Worm (Caenorhabditis elegans) whole organism, L4 larva: Measurements from ENCODE around the gene lim-6.

Experiments
- F26F4.8 ChIP-seq: fragments of 200-800 bp; sonication (Bioruptor generic); conservative IDR thresholded peaks from 2 replicates; pipeline ENCODE4 v1.3.6; 2022; ENCODE audit warnings: missing genetic modification characterization, missing compliant biosample characterization
- R02D3.7 ChIP-seq: fragments of 150-350 bp; sonication (generic microtip); optimal IDR thresholded peaks from 3 replicates; lab custom pipeline; 2014; ENCODE audit warnings: missing biosample characterization, missing genetic modification characterization
- Y48G9A.11 ChIP-seq: fragments of 200-800 bp; sonication (Bioruptor generic); IDR thresholded peaks from 2 replicates; pipeline ENCODE4 v1.3.6; 2022; ENCODE audit warnings: missing genetic modification reagents, missing genetic modification characterization, missing compliant biosample characterization
- Y75B8A.6 ChIP-seq: fragments of 200-800 bp; sonication (Bioruptor generic); IDR thresholded peaks from 2 replicates; pipeline ENCODE4 v1.3.6; 2022; ENCODE audit warnings: missing genetic modification reagents, missing genetic modification characterization, missing compliant biosample characterization
- ZK337.2 ChIP-seq: fragments of 200-800 bp; sonication (Bioruptor generic); IDR thresholded peaks from 2 replicates; pipeline ENCODE4 v1.3.6; 2022; ENCODE audit warnings: missing genetic modification reagents, missing genetic modification characterization, missing compliant biosample characterization
- aha-1 ChIP-seq: fragments of 150-350 bp; peaks from one replicate; lab custom pipeline; 2014; ENCODE audit warnings: missing biosample characterization, missing genetic modification characterization
- arid-1 ChIP-seq: fragments of 200-800 bp; sonication (Bioruptor generic); conservative IDR thresholded peaks from 2 replicates; pipeline ENCODE4 v1.3.6; 2022; ENCODE audit warnings: missing genetic modification reagents, missing genetic modification characterization, missing compliant biosample characterization
- ceh-32 ChIP-seq: sonication (generic microtip); optimal IDR thresholded peaks from 2 replicates; lab custom pipeline; 2016; ENCODE audit warnings: mild to moderate bottlenecking, missing genetic modification characterization, missing compliant biosample characterization; ENCODE audit not compliant: poor library complexity
- ceh-62 ChIP-seq: sonication (generic microtip); optimal IDR thresholded peaks from 2 replicates; lab custom pipeline; 2017; ENCODE audit warnings: missing biosample characterization, missing genetic modification characterization
- ces-1 ChIP-seq: fragments of 150-350 bp; sonication (generic microtip); optimal IDR thresholded peaks from 4 replicates; lab custom pipeline; 2014; ENCODE audit warnings: missing biosample characterization, missing genetic modification reagents, missing genetic modification characterization
- daf-16 ChIP-seq, 3 experiments: sonication (generic microtip); optimal IDR thresholded peaks; 2 replicates each; lab custom pipeline; 2016 to 2017; ENCODE audit warnings: missing genetic modification characterization in 3 of 3, missing genetic modification reagents in 3 of 3, mild to moderate bottlenecking in 2 of 3, missing compliant biosample characterization in 2 of 3, missing biosample characterization in 1 of 3, moderate library complexity in 1 of 3
- daf-19 ChIP-seq: fragments of 200-800 bp; sonication (Bioruptor generic); conservative IDR thresholded peaks from 2 replicates; pipeline ENCODE4 v1.3.6; 2022; ENCODE audit warnings: missing genetic modification characterization, missing compliant biosample characterization
- daf-8 ChIP-seq: fragments of 200-800 bp; sonication (Bioruptor generic); IDR thresholded peaks from 2 replicates; pipeline ENCODE4 v1.3.6; 2022; ENCODE audit warnings: missing genetic modification characterization, missing compliant biosample characterization
- dmd-9 ChIP-seq: fragments of 200-800 bp; sonication (Bioruptor generic); IDR thresholded peaks from 2 replicates; pipeline ENCODE4 v1.3.6; 2022; ENCODE audit warnings: missing genetic modification reagents, missing genetic modification characterization, missing compliant biosample characterization
- dve-1 ChIP-seq: sonication (generic microtip); optimal IDR thresholded peaks from 2 replicates; lab custom pipeline; 2017; ENCODE audit warnings: antibody characterized with exemption, mild to moderate bottlenecking, missing genetic modification characterization, missing compliant biosample characterization; ENCODE audit not compliant: insufficient read depth
- egl-27 ChIP-seq: sonication (generic microtip); optimal IDR thresholded peaks from 3 replicates; lab custom pipeline; 2017; ENCODE audit warnings: missing biosample characterization, missing genetic modification reagents, missing genetic modification characterization
- gei-8 ChIP-seq: fragments of 200-800 bp; sonication (Bioruptor generic); optimal IDR thresholded peaks from 2 replicates; lab custom pipeline; 2018; ENCODE audit warnings: mild to moderate bottlenecking, missing genetic modification characterization, missing compliant biosample characterization
- hif-1 ChIP-seq, 2 experiments: sonication (generic microtip); optimal IDR thresholded peaks; 2 replicates each; lab custom pipeline; 2016 to 2017; ENCODE audit warnings: missing compliant biosample characterization in 2 of 2, missing genetic modification characterization in 2 of 2, missing genetic modification reagents in 2 of 2, missing genotype in 2 of 2, mild to moderate bottlenecking in 1 of 2
- hlh-11 ChIP-seq: fragments of 200-800 bp; sonication (Bioruptor generic); optimal IDR thresholded peaks from 2 replicates; lab custom pipeline; 2018; ENCODE audit warnings: mild to moderate bottlenecking, missing genetic modification characterization, missing compliant biosample characterization
- hlh-30 ChIP-seq: sonication (generic microtip); optimal IDR thresholded peaks from 2 replicates; lab custom pipeline; 2017; ENCODE audit warnings: antibody characterized with exemption, mild to moderate bottlenecking, missing genetic modification characterization, missing compliant biosample characterization; ENCODE audit not compliant: insufficient read depth
- hmg-1.1 ChIP-seq: fragments of 200-800 bp; sonication (Bioruptor generic); IDR thresholded peaks from 2 replicates; pipeline ENCODE4 v1.3.6; 2022; ENCODE audit warnings: missing genetic modification reagents, missing genetic modification characterization, missing compliant biosample characterization
- lin-29 ChIP-seq: fragments of 200-800 bp; sonication (Bioruptor generic); IDR thresholded peaks from 2 replicates; pipeline ENCODE4 v1.3.6; 2022; ENCODE audit warnings: missing genetic modification reagents, missing genetic modification characterization, missing compliant biosample characterization
- lsy-2 ChIP-seq, 2 experiments: fragments of 150-350 bp in 1 of 2; sonication (generic microtip) in 1 of 2; optimal IDR thresholded peaks; 2 replicates each; lab custom pipeline; 2014 to 2017; ENCODE audit warnings: missing biosample characterization in 2 of 2, missing genetic modification characterization in 2 of 2
- mdl-1 ChIP-seq, 2 experiments: fragments of 150-350 bp in 1 of 2; sonication (generic microtip) in 1 of 2; optimal IDR thresholded peaks; 2 replicates each; lab custom pipeline; 2014 to 2017; ENCODE audit warnings: missing biosample characterization in 2 of 2, missing genetic modification characterization in 2 of 2
- mep-1 ChIP-seq: fragments of 150-350 bp; sonication (generic microtip); optimal IDR thresholded peaks from 3 replicates; lab custom pipeline; 2014; ENCODE audit warnings: missing biosample characterization, missing genetic modification characterization
- mxl-2 ChIP-seq: fragments of 200-800 bp; sonication (Bioruptor generic); conservative IDR thresholded peaks from 2 replicates; pipeline ENCODE4 v1.3.6; 2022; ENCODE audit warnings: missing genetic modification reagents, missing genetic modification characterization, missing compliant biosample characterization
- mxl-3 ChIP-seq: fragments of 200-800 bp; sonication (Bioruptor generic); optimal IDR thresholded peaks from 2 replicates; lab custom pipeline; 2018; ENCODE audit warnings: mild to moderate bottlenecking, missing genetic modification characterization, missing compliant biosample characterization
- nhr-25 ChIP-seq: sonication (generic microtip); optimal IDR thresholded peaks from 2 replicates; lab custom pipeline; 2017; ENCODE audit warnings: missing genetic modification characterization, mild to moderate bottlenecking, missing compliant biosample characterization, antibody characterized with exemption, moderate library complexity, borderline replicate concordance; ENCODE audit not compliant: insufficient read depth
- nhr-28 ChIP-seq: fragments of 150-350 bp; optimal IDR thresholded peaks from 2 replicates; lab custom pipeline; 2014; ENCODE audit warnings: missing biosample characterization, missing genetic modification characterization
- nhr-41 ChIP-seq: fragments of 200-800 bp; sonication (Bioruptor generic); IDR thresholded peaks from 2 replicates; pipeline ENCODE4 v1.3.6; 2022; ENCODE audit warnings: missing genetic modification reagents, missing genetic modification characterization, missing compliant biosample characterization
- php-3 ChIP-seq: fragments of 200-800 bp; sonication (Bioruptor generic); IDR thresholded peaks from 2 replicates; pipeline ENCODE4 v1.3.6; 2022; ENCODE audit warnings: missing genetic modification reagents, missing genetic modification characterization, missing compliant biosample characterization
- skn-1 ChIP-seq: fragments of 150-350 bp; optimal IDR thresholded peaks from 2 replicates; lab custom pipeline; 2014; ENCODE audit warnings: missing biosample characterization, missing genetic modification characterization
- snpc-1.2 ChIP-seq: fragments of 200-800 bp; sonication (Bioruptor generic); IDR thresholded peaks from 2 replicates; pipeline ENCODE4 v1.3.6; 2022; ENCODE audit warnings: missing genetic modification reagents, missing genetic modification characterization, missing compliant biosample characterization
- unc-62 ChIP-seq, 3 experiments: fragments of 150-350 bp in 1 of 3; sonication (generic microtip); optimal IDR thresholded peaks in 2 of 3; peaks in 1 of 3; 1 replicate in 1 of 3; 2 replicates in 2 of 3; lab custom pipeline; 2014 to 2017; ENCODE audit warnings: missing biosample characterization in 3 of 3, missing genetic modification characterization in 3 of 3, missing genetic modification reagents in 3 of 3, missing genotype in 1 of 3
- zag-1 ChIP-seq: fragments of 150-350 bp; optimal IDR thresholded peaks from 2 replicates; lab custom pipeline; 2014; ENCODE audit warnings: missing biosample characterization, missing genetic modification characterization
- zfp-2 ChIP-seq: sonication (generic microtip); optimal IDR thresholded peaks from 2 replicates; lab custom pipeline; 2016; ENCODE audit warnings: mild to moderate bottlenecking, missing genetic modification characterization, missing compliant biosample characterization
- zfp-3 ChIP-seq: fragments of 200-800 bp; sonication (Bioruptor generic); conservative IDR thresholded peaks from 2 replicates; pipeline ENCODE4 v1.3.6; 2022; ENCODE audit warnings: missing genetic modification reagents, missing genetic modification characterization, missing compliant biosample characterization
- zip-11 ChIP-seq: fragments of 200-800 bp; sonication (Bioruptor generic); IDR thresholded peaks from 2 replicates; pipeline ENCODE4 v1.3.6; 2022; ENCODE audit warnings: missing genetic modification characterization, missing compliant biosample characterization
- zip-2 ChIP-seq: fragments of 150-350 bp; optimal IDR thresholded peaks from 2 replicates; lab custom pipeline; 2014; ENCODE audit warnings: missing biosample characterization, missing genetic modification characterization
- ztf-11 ChIP-seq: fragments of 150-350 bp; optimal IDR thresholded peaks from 2 replicates; lab custom pipeline; 2014; ENCODE audit warnings: missing biosample characterization, missing genetic modification characterization

The lim-6 gene

DNA sequence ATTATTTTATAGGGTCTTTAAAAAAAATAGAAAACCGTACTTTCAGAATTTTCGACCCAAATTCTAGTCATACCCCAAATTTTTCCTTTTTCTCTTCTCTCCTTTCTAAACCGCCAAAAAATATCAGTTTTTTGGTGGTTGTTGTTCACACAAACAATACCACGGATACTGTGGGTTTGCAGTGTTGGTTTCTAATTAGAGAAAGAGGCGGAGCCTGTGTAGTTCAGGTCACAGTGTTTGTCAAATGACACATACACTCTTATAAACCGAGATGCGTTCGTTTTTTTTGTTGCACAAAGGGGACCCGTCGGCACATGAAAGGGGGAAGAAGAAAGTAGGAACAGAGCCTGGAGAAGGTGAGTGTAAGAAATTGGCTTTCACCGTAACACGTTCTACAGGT is at the start of gene lim-6:
TSS of gene lim-6 (plus strand) at position 301 of the 400 bp plus-strand sequence.
- TF ChIP-seq lin-29 (GFP tag; lab: Robert Waterston, UW), result no peak
- no peak for TF ChIP-seq R02D3.7 (tag; lab: Kevin White, UChicago)
- TF ChIP-seq daf-8, result no peak
- no peak for TF ChIP-seq unc-62 (GFP tag; optimal IDR thresholded peaks at IDR 0.05 in 1 of 2; lab: Kevin White, UChicago)
- no peak for TF ChIP-seq unc-62 (tag; optimal IDR thresholded peaks at IDR 0.05; lab: Kevin White, UChicago)
- no peak for TF ChIP-seq F26F4.8
- no peak for TF ChIP-seq zag-1 (tag; lab: Kevin White, UChicago)
- no peak for TF ChIP-seq aha-1 (tag; lab: Kevin White, UChicago)
- no peak for TF ChIP-seq Y48G9A.11
- TF ChIP-seq snpc-1.2 (GFP tag; lab: Robert Waterston, UW), result no peak
- no peak for TF ChIP-seq ZK337.2 (GFP tag; lab: Robert Waterston, UW)
- TF ChIP-seq dmd-9 (GFP tag; lab: Robert Waterston, UW), result no peak
- no peak for TF ChIP-seq zfp-2 (tag; lab: Kevin White, UChicago)
- TF ChIP-seq daf-19 (GFP tag; lab: Robert Waterston, UW), result no peak

DNA sequence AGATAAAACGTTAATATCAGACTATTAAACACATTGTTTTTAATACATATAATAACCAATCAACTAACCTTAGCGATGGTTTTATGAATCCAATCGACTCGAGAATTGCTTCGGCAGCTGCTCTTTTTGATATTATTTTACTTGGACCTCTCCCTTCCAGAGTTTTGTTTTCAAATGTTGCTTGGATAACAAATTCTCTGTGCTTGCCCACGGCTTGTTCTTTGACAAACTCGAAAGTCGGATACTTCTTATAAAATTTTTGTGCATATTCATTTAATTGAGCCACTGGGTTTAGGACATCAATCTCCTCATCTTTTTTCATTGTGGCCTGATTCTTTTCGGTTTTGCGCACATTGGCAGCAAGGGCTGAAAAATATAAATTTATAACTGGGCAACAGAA is 47.2 kb upstream of the lim-6 start, which contains the start of gene F55A4.3:
TSS of gene F55A4.3 (minus strand) at position 101 of the 400 bp plus-strand sequence.
- no peak for TF ChIP-seq ztf-11
- no peak for TF ChIP-seq unc-62 (GFP tag; optimal IDR thresholded peaks at IDR 0.05 in 1 of 2; lab: Kevin White, UChicago)
- TF ChIP-seq unc-62 (tag; optimal IDR thresholded peaks at IDR 0.05; lab: Kevin White, UChicago), result no peak
- no peak for TF ChIP-seq mxl-2
- TF ChIP-seq ceh-32 (tag; lab: Kevin White, UChicago), result no peak
- no peak for TF ChIP-seq egl-27 (tag; lab: Kevin White, UChicago)
- no peak for TF ChIP-seq Y75B8A.6 (GFP tag; lab: Robert Waterston, UW)
- no peak for TF ChIP-seq zfp-3 (GFP tag; lab: Robert Waterston, UW)

DNA sequence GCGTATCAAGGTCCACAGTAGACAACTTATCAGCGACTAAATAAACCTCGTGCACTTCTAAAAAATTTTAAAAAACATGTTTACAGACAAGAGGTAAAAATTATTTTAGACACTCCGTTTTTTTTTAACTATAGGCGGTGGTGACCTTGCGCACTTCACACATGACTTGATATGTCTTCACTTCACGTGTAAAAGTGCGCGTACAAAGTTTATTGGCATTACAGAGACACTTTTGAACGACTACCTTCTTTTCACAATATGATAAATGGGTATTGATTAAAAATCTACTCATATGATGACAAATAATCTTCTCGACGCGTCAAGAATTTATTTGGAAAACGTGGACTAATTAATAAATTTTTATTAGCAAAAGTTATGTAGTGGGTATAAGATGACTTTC is 45.5 kb upstream of the lim-6 start:
- TF ChIP-seq gei-8 (GFP tag; lab: Kevin White, UChicago) (no peak), zfp-3 (GFP tag; lab: Robert Waterston, UW) (no peak), hlh-30 (tag; lab: Kevin White, UChicago) (peak; percentile 91), ces-1 (no peak), dve-1 (tag; lab: Kevin White, UChicago) (peak; percentile 12), mxl-3 (GFP tag; lab: Kevin White, UChicago) (peak; percentile 35), nhr-41 (GFP tag; lab: Robert Waterston, UW) (no peak), hif-1 (tag; optimal IDR thresholded peaks at IDR 0.05; lab: Kevin White, UChicago) (peak in 1 of 2 experiments; percentile 3), nhr-25 (no peak), skn-1 (tag; lab: Kevin White, UChicago) (no peak), php-3 (GFP tag; lab: Robert Waterston, UW) (no peak), hmg-1.1 (GFP tag; lab: Robert Waterston, UW) (no peak), lsy-2 (tag; optimal IDR thresholded peaks at IDR 0.05; lab: Kevin White, UChicago) (peak in 1 of 2 experiments; percentile 7), mdl-1 (tag; optimal IDR thresholded peaks at IDR 0.05; lab: Kevin White, UChicago) (peak in 1 of 2 experiments; percentile 68), arid-1 (no peak), nhr-28 (tag; lab: Kevin White, UChicago) (peak; percentile 57), hlh-11 (tag; lab: Kevin White, UChicago) (peak; percentile 42), zip-11 (GFP tag; lab: Robert Waterston, UW) (no peak), mep-1 (tag; lab: Kevin White, UChicago) (peak; percentile 52), ceh-62 (tag; lab: Kevin White, UChicago) (no peak), unc-62 (GFP tag; optimal IDR thresholded peaks at IDR 0.05 in 1 of 2; lab: Kevin White, UChicago) (peak in 1 of 2 experiments; percentile 42), unc-62 (tag; optimal IDR thresholded peaks at IDR 0.05; lab: Kevin White, UChicago) (no peak), daf-16 (GFP tag; optimal IDR thresholded peaks at IDR 0.05; lab: Kevin White, UChicago) (no peak), daf-16 (tag; optimal IDR thresholded peaks at IDR 0.05; lab: Kevin White, UChicago) (no peak), zip-2 (no peak)
